Worm (Caenorhabditis elegans): ENCODE data around the gene nas-32.

ce11 chrV:847521-847920 lies 51.5 kb downstream of the nas-32 start, which contains the start of gene srbc-13:
- no peak for TF ChIP-seq W03F9.2 (tag; optimal IDR thresholded peaks at IDR 0.05)
- TF ChIP-seq him-1 (tag; optimal IDR thresholded peaks at IDR 0.05): no peak

All from whole organism, L4/young adult.